Worm (Caenorhabditis elegans) whole organism, L1 larva: ENCODE data around the gene srw-99.

ENCODE experiments used
- egl-27 ChIP-seq, 2 experiments: fragments of 150-350 bp in 1 of 2; sonication (generic microtip); optimal IDR thresholded peaks; 3 replicates each; lab custom pipeline; 2017 to 2018; ENCODE audit warnings: missing biosample characterization in 2 of 2, missing genetic modification characterization in 2 of 2, missing genetic modification reagents in 2 of 2
- mdl-1 ChIP-seq, 2 experiments: fragments of 150-350 bp; optimal IDR thresholded peaks; 2 replicates each; lab custom pipeline; 2014 to 2017; ENCODE audit warnings: missing biosample characterization in 2 of 2, missing genetic modification characterization in 2 of 2, inconsistent platforms in 1 of 2
- nhr-237 ChIP-seq: fragments of 150-350 bp; optimal IDR thresholded peaks from 2 replicates; lab custom pipeline; 2014; ENCODE audit warnings: missing biosample characterization, missing genetic modification characterization
- nhr-28 ChIP-seq: fragments of 150-350 bp; optimal IDR thresholded peaks from 2 replicates; lab custom pipeline; 2014; ENCODE audit warnings: missing biosample characterization, missing genetic modification characterization

DNA sequence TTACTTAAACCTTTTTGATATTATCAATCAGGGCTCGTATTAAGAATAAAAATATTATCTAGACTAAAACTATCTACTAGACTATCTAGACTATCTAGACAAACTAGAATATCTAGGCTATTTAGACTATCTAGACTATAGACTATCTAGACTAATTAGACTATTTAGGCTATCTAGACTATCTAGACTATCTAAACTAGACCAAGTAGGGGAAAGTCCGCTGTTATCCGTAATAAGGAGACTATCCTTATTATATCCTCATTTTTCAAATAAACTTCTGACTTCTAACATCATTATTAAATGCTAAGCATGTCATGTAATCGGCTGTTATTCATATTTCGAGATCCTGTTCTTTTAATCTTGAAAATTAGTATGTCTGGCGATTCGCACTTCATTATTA, 13.4 kb downstream of the srw-99 start, which contains the start of gene srw-101:
- TF ChIP-seq nhr-28 (tag; lab: Kevin White, UChicago) (no peak), nhr-237 (tag; lab: Kevin White, UChicago) (no peak), egl-27 (tag; optimal IDR thresholded peaks at IDR 0.05; lab: Kevin White, UChicago) (no peak), mdl-1 (tag; optimal IDR thresholded peaks at IDR 0.05; lab: Kevin White, UChicago) (no peak)
